Fruit fly (Drosophila melanogaster) whole organism, adult: ENCODE data around the gene CG15760.

Experiments used
- CG12768 ChIP-seq: fragments of 200-800 bp; sonication (Bioruptor generic); optimal IDR thresholded peaks from 2 replicates; lab custom pipeline; 2017; ENCODE audit warnings: missing biosample characterization, missing genetic modification characterization, mild to moderate bottlenecking, moderate library complexity, missing genetic modification reagents
- CG14711 ChIP-seq: fragments of 200-800 bp; sonication (Bioruptor generic); optimal IDR thresholded peaks from 2 replicates; lab custom pipeline; 2018; ENCODE audit warnings: missing biosample characterization, mild to moderate bottlenecking, missing genetic modification characterization, moderate library complexity
- CG1620 ChIP-seq: fragments of 200-800 bp; sonication (Bioruptor generic); optimal IDR thresholded peaks from 2 replicates; lab custom pipeline; 2016; ENCODE audit warnings: missing biosample characterization, missing genetic modification characterization
- CG33017 ChIP-seq: fragments of 200-800 bp; sonication (Bioruptor generic); optimal IDR thresholded peaks from 2 replicates; lab custom pipeline; 2018; ENCODE audit warnings: missing biosample characterization, mild to moderate bottlenecking, missing genetic modification characterization, moderate library complexity
- Mnt ChIP-seq: fragments of 200-800 bp; sonication (Bioruptor generic); optimal IDR thresholded peaks from 2 replicates; lab custom pipeline; 2016; ENCODE audit warnings: missing biosample characterization, mild to moderate bottlenecking, missing genetic modification characterization
- bab1 ChIP-seq: fragments of 200-800 bp; sonication (Bioruptor generic); optimal IDR thresholded peaks from 3 replicates; lab custom pipeline; 2019; ENCODE audit warnings: missing biosample characterization, mild to moderate bottlenecking, missing genetic modification characterization, moderate library complexity
- cic ChIP-seq: fragments of 200-800 bp; sonication (Bioruptor generic); optimal IDR thresholded peaks from 2 replicates; lab custom pipeline; 2017; ENCODE audit warnings: missing biosample characterization, mild to moderate bottlenecking, missing genetic modification characterization, moderate library complexity
- cnc ChIP-seq, 2 experiments: fragments of >200 bp; optimal IDR thresholded peaks; 2 replicates each; lab custom pipeline; 2017
- kay ChIP-seq: fragments of 200-800 bp; sonication (Bioruptor generic); peaks from one replicate; lab custom pipeline; 2016; ENCODE audit warnings: missing biosample characterization, missing genetic modification characterization, borderline replicate concordance
- ovo ChIP-seq: fragments of 200-800 bp; sonication (Bioruptor generic); optimal IDR thresholded peaks from 2 replicates; lab custom pipeline; 2016; ENCODE audit warnings: missing biosample characterization, missing genetic modification characterization
- pad ChIP-seq: fragments of 200-800 bp; sonication (Bioruptor generic); optimal IDR thresholded peaks from 3 replicates; lab custom pipeline; 2017; ENCODE audit warnings: missing biosample characterization, missing genetic modification characterization, mild to moderate bottlenecking, moderate library complexity, missing genetic modification reagents
- tj ChIP-seq: fragments of 200-800 bp; sonication (Bioruptor generic); optimal IDR thresholded peaks from 3 replicates; lab custom pipeline; 2017; ENCODE audit warnings: missing biosample characterization, mild to moderate bottlenecking, missing genetic modification characterization, moderate library complexity
- toe ChIP-seq: fragments of 200-800 bp; sonication (Bioruptor generic); optimal IDR thresholded peaks from 2 replicates; lab custom pipeline; 2016; ENCODE audit warnings: missing biosample characterization, missing genetic modification characterization

dm6 chrX:13627855-13628254, 41.6 kb upstream of the CG15760 start:
- TF ChIP-seq CG1620 (GFP tag; lab: Kevin White, UChicago) (no peak), CG33017 (tag; lab: Kevin White, UChicago) (no peak), kay (peak; percentile 20), toe (GFP tag; lab: Kevin White, UChicago) (no peak), tj (GFP tag; lab: Kevin White, UChicago) (no peak), Mnt (GFP tag; lab: Kevin White, UChicago) (no peak), bab1 (GFP tag; lab: Kevin White, UChicago) (no peak), cic (no peak), CG12768 (GFP tag; lab: Kevin White, UChicago) (no peak), CG14711 (tag; lab: Kevin White, UChicago) (no peak), ovo (no peak), pad (no peak), cnc (optimal IDR thresholded peaks at IDR 0.05; lab: Kevin White, UChicago) (no peak)
